Fruit fly (Drosophila melanogaster) whole organism, embryonic: Measurements from ENCODE around the gene Sbds.

Experiments used
- BEAF-32 ChIP-seq: fragments of 200-800 bp; sonication (Bioruptor generic); optimal IDR thresholded peaks from 3 replicates; lab custom pipeline; 2017; ENCODE audit warnings: missing biosample characterization, missing genetic modification characterization, mild to moderate bottlenecking, moderate library complexity, missing genetic modification reagents
- Bteb2 ChIP-seq: fragments of 200-800 bp; sonication (Bioruptor generic); optimal IDR thresholded peaks from 2 replicates; lab custom pipeline; 2016; ENCODE audit warnings: missing biosample characterization, missing genetic modification characterization
- CG1024 ChIP-seq: fragments of 200-800 bp; sonication (Bioruptor generic); IDR thresholded peaks from 2 replicates; pipeline ENCODE4 v1.3.6; 2022; ENCODE audit warnings: missing biosample characterization, missing genetic modification characterization
- CG11085 ChIP-seq: fragments of 200-800 bp; sonication (Bioruptor generic); IDR thresholded peaks from 2 replicates; pipeline ENCODE4 v1.3.6; 2022; ENCODE audit warnings: missing biosample characterization, missing genetic modification characterization
- CG12769 ChIP-seq: fragments of 200-800 bp; sonication (Bioruptor generic); optimal IDR thresholded peaks from 2 replicates; lab custom pipeline; 2019; ENCODE audit warnings: missing biosample characterization, mild to moderate bottlenecking, missing genetic modification characterization, moderate library complexity
- CG15514 ChIP-seq: fragments of 200-800 bp; sonication (Bioruptor generic); optimal IDR thresholded peaks from 3 replicates; lab custom pipeline; 2017; ENCODE audit warnings: missing biosample characterization, missing genetic modification characterization, mild to moderate bottlenecking, moderate library complexity, missing genetic modification reagents
- CG16815 ChIP-seq: fragments of 200-800 bp; sonication (Bioruptor generic); optimal IDR thresholded peaks from 3 replicates; lab custom pipeline; 2017; ENCODE audit warnings: missing biosample characterization, mild to moderate bottlenecking, missing genetic modification characterization
- CG17361 ChIP-seq: fragments of 200-800 bp; sonication (Bioruptor generic); IDR thresholded peaks from 3 replicates; pipeline ENCODE4 v1.3.6; 2022; ENCODE audit warnings: missing biosample characterization, missing genetic modification characterization
- CG17912 ChIP-seq: fragments of 200-800 bp; sonication (Bioruptor generic); optimal IDR thresholded peaks from 2 replicates; lab custom pipeline; 2018; ENCODE audit warnings: missing biosample characterization, mild to moderate bottlenecking, missing genetic modification characterization
- CG31388 ChIP-seq: fragments of 200-800 bp; sonication (Bioruptor generic); optimal IDR thresholded peaks from 2 replicates; lab custom pipeline; 2016; ENCODE audit warnings: missing biosample characterization, missing genetic modification characterization
- CG31441 ChIP-seq: fragments of 200-800 bp; sonication (Bioruptor generic); IDR thresholded peaks from 2 replicates; pipeline ENCODE4 v1.3.6; 2022; ENCODE audit warnings: missing biosample characterization, missing genetic modification characterization
- CG32532 ChIP-seq: fragments of 200-800 bp; sonication (Bioruptor generic); IDR thresholded peaks from 2 replicates; pipeline ENCODE4 v1.3.6; 2022; ENCODE audit warnings: missing biosample characterization, missing genetic modification characterization
- CG34376 ChIP-seq: fragments of 200-800 bp; sonication (Bioruptor generic); optimal IDR thresholded peaks from 2 replicates; lab custom pipeline; 2018; ENCODE audit warnings: missing biosample characterization, mild to moderate bottlenecking, missing genetic modification characterization
- CG3995 ChIP-seq: fragments of 200-800 bp; sonication (Bioruptor generic); optimal IDR thresholded peaks from 3 replicates; lab custom pipeline; 2016; ENCODE audit warnings: missing biosample characterization, missing genetic modification characterization
- CG42726 ChIP-seq: fragments of 200-800 bp; sonication (Bioruptor generic); IDR thresholded peaks from 2 replicates; pipeline ENCODE4 v1.3.6; 2022; ENCODE audit warnings: missing biosample characterization, missing genetic modification characterization; ENCODE audit not compliant: partially characterized antibody
- CG4328 ChIP-seq: fragments of 200-800 bp; sonication (Bioruptor generic); optimal IDR thresholded peaks from 3 replicates; lab custom pipeline; 2017; ENCODE audit warnings: missing biosample characterization, missing genetic modification reagents, missing genetic modification characterization
- CG4730 ChIP-seq: fragments of 200-800 bp; sonication (Bioruptor generic); IDR thresholded peaks from 2 replicates; pipeline ENCODE4 v1.3.6; 2022; ENCODE audit warnings: missing biosample characterization, missing genetic modification characterization
- CG6689 ChIP-seq: fragments of 200-800 bp; sonication (Bioruptor generic); IDR thresholded peaks from 2 replicates; pipeline ENCODE4 v1.3.6; 2022; ENCODE audit warnings: missing biosample characterization, missing genetic modification characterization
- CG8765 ChIP-seq: fragments of 200-800 bp; sonication (Bioruptor generic); IDR thresholded peaks from 2 replicates; pipeline ENCODE4 v1.3.6; 2022; ENCODE audit warnings: missing biosample characterization, missing genetic modification characterization
- Deaf1 ChIP-seq: fragments of 200-800 bp; optimal IDR thresholded peaks from 3 replicates; lab custom pipeline; 2019; ENCODE audit warnings: missing biosample characterization, mild to moderate bottlenecking, missing genetic modification characterization, moderate library complexity
- Dip3 ChIP-seq: fragments of 200-800 bp; sonication (Bioruptor generic); optimal IDR thresholded peaks from 3 replicates; lab custom pipeline; 2016; ENCODE audit warnings: missing biosample characterization, missing genetic modification characterization
- Dref ChIP-seq: fragments of 200-800 bp; sonication (Bioruptor generic); IDR thresholded peaks from 2 replicates; pipeline ENCODE4 v1.3.6; 2022; ENCODE audit warnings: missing biosample characterization, missing genetic modification characterization
- E2f2 ChIP-seq: fragments of 200-800 bp; sonication (Bioruptor generic); IDR thresholded peaks from 2 replicates; pipeline ENCODE4 v1.3.6; 2022; ENCODE audit warnings: missing biosample characterization, missing genetic modification characterization
- Eip74EF ChIP-seq, 2 experiments: fragments of 200-800 bp in 1 of 2; fragments of >200 bp in 1 of 2; sonication (Bioruptor generic) in 1 of 2; optimal IDR thresholded peaks; 2 replicates each; lab custom pipeline; 2017 to 2019; ENCODE audit warnings: missing biosample characterization in 2 of 2, missing genetic modification characterization in 2 of 2, mild to moderate bottlenecking in 1 of 2, moderate library complexity in 1 of 2
- Ets97D ChIP-seq: fragments of 200-800 bp; sonication (Bioruptor generic); optimal IDR thresholded peaks from 3 replicates; lab custom pipeline; 2016; ENCODE audit warnings: missing biosample characterization, missing genetic modification characterization
- Fer3 ChIP-seq: fragments of 200-800 bp; sonication (Bioruptor generic); optimal IDR thresholded peaks from 2 replicates; lab custom pipeline; 2018; ENCODE audit warnings: missing biosample characterization, mild to moderate bottlenecking, missing genetic modification characterization, moderate library complexity
- HLHmδ ChIP-seq: fragments of 200-800 bp; sonication (Bioruptor generic); optimal IDR thresholded peaks from 2 replicates; lab custom pipeline; 2018; ENCODE audit warnings: missing biosample characterization, mild to moderate bottlenecking, missing genetic modification characterization, moderate library complexity
- Jarid2 ChIP-seq: fragments of 200-800 bp; sonication (Bioruptor generic); optimal IDR thresholded peaks from 3 replicates; lab custom pipeline; 2017; ENCODE audit warnings: mild to moderate bottlenecking, missing biosample characterization, missing genetic modification reagents, missing genetic modification characterization
- Max ChIP-seq: fragments of 200-800 bp; sonication (Bioruptor generic); optimal IDR thresholded peaks from 2 replicates; lab custom pipeline; 2016; ENCODE audit warnings: missing biosample characterization, mild to moderate bottlenecking, missing genetic modification characterization
- NC2α ChIP-seq: fragments of 200-800 bp; sonication (Bioruptor generic); optimal IDR thresholded peaks from 2 replicates; lab custom pipeline; 2016; ENCODE audit warnings: missing biosample characterization, missing genetic modification characterization
- PHDP ChIP-seq: fragments of 200-800 bp; sonication (Bioruptor generic); optimal IDR thresholded peaks from 3 replicates; lab custom pipeline; 2018; ENCODE audit warnings: missing biosample characterization, mild to moderate bottlenecking, missing genetic modification characterization, moderate library complexity
- Ravus ChIP-seq: fragments of 200-800 bp; sonication (Bioruptor generic); IDR thresholded peaks from 2 replicates; pipeline ENCODE4 v1.3.6; 2022; ENCODE audit warnings: missing biosample characterization, missing genetic modification characterization
- Rfx ChIP-seq: fragments of 200-800 bp; sonication (Bioruptor generic); IDR thresholded peaks from 2 replicates; pipeline ENCODE4 v1.3.6; 2022; ENCODE audit warnings: missing biosample characterization, missing genetic modification characterization
- bigmax ChIP-seq: fragments of 200-800 bp; sonication (Bioruptor generic); optimal IDR thresholded peaks from 2 replicates; lab custom pipeline; 2018; ENCODE audit warnings: missing biosample characterization, mild to moderate bottlenecking, missing genetic modification characterization
- bowl ChIP-seq: fragments of 200-800 bp; sonication (Bioruptor generic); IDR thresholded peaks from 2 replicates; pipeline ENCODE4 v1.3.6; 2022; ENCODE audit warnings: missing biosample characterization, missing genetic modification characterization
- caup ChIP-seq: fragments of 200-800 bp; sonication (Bioruptor generic); optimal IDR thresholded peaks from 3 replicates; lab custom pipeline; 2017; ENCODE audit warnings: missing biosample characterization, mild to moderate bottlenecking, missing genetic modification characterization, moderate library complexity; ENCODE audit not compliant: severe bottlenecking
- crc ChIP-seq: fragments of 200-800 bp; sonication (Bioruptor generic); optimal IDR thresholded peaks from 2 replicates; lab custom pipeline; 2016; ENCODE audit warnings: missing biosample characterization, missing genetic modification characterization
- crol ChIP-seq: fragments of 200-800 bp; sonication (Bioruptor generic); IDR thresholded peaks from 2 replicates; pipeline ENCODE4 v1.3.6; 2022; ENCODE audit warnings: missing biosample characterization, missing genetic modification characterization
- ham ChIP-seq: fragments of 200-800 bp; sonication (Bioruptor generic); IDR thresholded peaks from 2 replicates; pipeline ENCODE4 v1.3.6; 2022; ENCODE audit warnings: missing biosample characterization, missing genetic modification characterization
- hb ChIP-seq: fragments of 200-800 bp; sonication (Bioruptor generic); IDR thresholded peaks from 3 replicates; pipeline ENCODE4 v1.3.6; 2022; ENCODE audit warnings: missing biosample characterization, missing genetic modification characterization; ENCODE audit not compliant: partially characterized antibody
- insv ChIP-seq, 2 experiments: fragments of 200-800 bp; sonication (Bioruptor generic); optimal IDR thresholded peaks; 3 replicates each; lab custom pipeline; 2016 to 2018; ENCODE audit warnings: missing biosample characterization in 2 of 2, missing genetic modification characterization in 2 of 2
- mirr ChIP-seq: fragments of 200-800 bp; sonication (Bioruptor generic); optimal IDR thresholded peaks from 3 replicates; lab custom pipeline; 2018; ENCODE audit warnings: missing biosample characterization, mild to moderate bottlenecking, missing genetic modification characterization
- nmo ChIP-seq: fragments of 200-800 bp; sonication (Bioruptor generic); optimal IDR thresholded peaks from 2 replicates; lab custom pipeline; 2018; ENCODE audit warnings: missing biosample characterization, mild to moderate bottlenecking, missing genetic modification characterization, moderate library complexity
- odd ChIP-seq: fragments of 200-800 bp; sonication (Bioruptor generic); optimal IDR thresholded peaks from 2 replicates; lab custom pipeline; 2017; ENCODE audit warnings: missing biosample characterization, mild to moderate bottlenecking, missing genetic modification characterization
- ro ChIP-seq: fragments of 200-800 bp; sonication (Bioruptor generic); IDR thresholded peaks from 2 replicates; pipeline ENCODE4 v1.3.6; 2022; ENCODE audit warnings: missing biosample characterization, missing genetic modification characterization
- slp2 ChIP-seq: fragments of 200-800 bp; sonication (Bioruptor generic); optimal IDR thresholded peaks from 2 replicates; lab custom pipeline; 2016; ENCODE audit warnings: missing biosample characterization, missing genetic modification characterization
- sna ChIP-seq: fragments of 200-800 bp; sonication (Bioruptor generic); IDR thresholded peaks from 2 replicates; pipeline ENCODE4 v1.3.6; 2022; ENCODE audit warnings: missing biosample characterization, missing genetic modification characterization; ENCODE audit not compliant: partially characterized antibody
- sr ChIP-seq: fragments of 200-800 bp; sonication (Bioruptor generic); IDR thresholded peaks from 3 replicates; pipeline ENCODE4 v1.3.6; 2022; ENCODE audit warnings: missing biosample characterization, missing genetic modification characterization
- zfh2 ChIP-seq: fragments of 200-800 bp; sonication (Bioruptor generic); optimal IDR thresholded peaks from 2 replicates; lab custom pipeline; 2016; ENCODE audit warnings: missing biosample characterization, missing genetic modification characterization

Gene Sbds

dm6 chr3L:6743346-6744165 lies 9.2 kb upstream of the Sbds start (continued):
- no peak for TF ChIP-seq Ravus
- peak; percentile 73; the same call in 2 of the 3 replicates for TF ChIP-seq CG17361 (GFP tag; lab: Robert Waterston, UW)
- peak; percentile 25 for TF ChIP-seq nmo (GFP tag; lab: Kevin White, UChicago)
- TF ChIP-seq E2f2 (GFP tag; lab: Robert Waterston, UW) = no peak
- TF ChIP-seq CG34376 (GFP tag; lab: Kevin White, UChicago) = peak; percentile 23
- TF ChIP-seq CG4328 (GFP tag; lab: Kevin White, UChicago) = peak; percentile 47
- no peak for TF ChIP-seq PHDP (tag; lab: Kevin White, UChicago)
- TF ChIP-seq NC2α (GFP tag; lab: Kevin White, UChicago) = no peak
- no peak for TF ChIP-seq ham (GFP tag; lab: Robert Waterston, UW)
- peak; percentile 58 for TF ChIP-seq caup (GFP tag; lab: Kevin White, UChicago)
- no peak for TF ChIP-seq Jarid2
- TF ChIP-seq sna (GFP tag; lab: Robert Waterston, UW) = no peak
- peak; percentile 13 for TF ChIP-seq CG3995 (GFP tag; lab: Kevin White, UChicago)
- TF ChIP-seq Dref (GFP tag; lab: Robert Waterston, UW) = peak; percentile 77
- no peak for TF ChIP-seq Max
- TF ChIP-seq CG11085 (GFP tag; lab: Robert Waterston, UW) = no peak
- TF ChIP-seq ro (GFP tag; lab: Robert Waterston, UW) = no peak
- no peak for TF ChIP-seq Eip74EF (GFP tag; optimal IDR thresholded peaks at IDR 0.05; lab: Kevin White, UChicago)
- TF ChIP-seq Rfx (GFP tag; lab: Robert Waterston, UW) = peak; percentile 67
- no peak for TF ChIP-seq Bteb2 (GFP tag; lab: Kevin White, UChicago)
- TF ChIP-seq Dip3 (GFP tag; lab: Kevin White, UChicago) = no peak
- TF ChIP-seq CG31441 = peak; percentile 54; the same call in 1 of the 2 replicates
- peak; percentile 100 for TF ChIP-seq crol
- TF ChIP-seq Fer3 (tag; lab: Kevin White, UChicago) = peak; percentile 2
- peak; percentile 87 for TF ChIP-seq Ets97D
- TF ChIP-seq insv (GFP tag; optimal IDR thresholded peaks at IDR 0.05; lab: Kevin White, UChicago) = peak in 1 of 2 experiments; percentile 18
- TF ChIP-seq CG42726 (GFP tag; lab: Robert Waterston, UW) = peak; percentile 63; the same call in 1 of the 2 replicates
- no peak for TF ChIP-seq sr (GFP tag; lab: Robert Waterston, UW)
- TF ChIP-seq CG12769 (tag; lab: Kevin White, UChicago) = peak; percentile 81
- TF ChIP-seq CG17912 (GFP tag; lab: Kevin White, UChicago) = peak; percentile 52
- TF ChIP-seq BEAF-32 (GFP tag; lab: Kevin White, UChicago) = peak; percentile 66
- TF ChIP-seq slp2 (GFP tag; lab: Kevin White, UChicago) = no peak
- no peak for TF ChIP-seq CG6689 (GFP tag; lab: Robert Waterston, UW)
- peak; percentile 46 for TF ChIP-seq CG32532 (GFP tag; lab: Robert Waterston, UW)
- peak; percentile 100 for TF ChIP-seq bigmax (GFP tag; lab: Kevin White, UChicago)
- TF ChIP-seq HLHmδ (GFP tag; lab: Kevin White, UChicago) = peak; percentile 4
- TF ChIP-seq zfh2 (GFP tag; lab: Kevin White, UChicago) = peak; percentile 20
- no peak for TF ChIP-seq CG31388
- TF ChIP-seq bowl (GFP tag; lab: Robert Waterston, UW) = no peak
- TF ChIP-seq crc (GFP tag; lab: Kevin White, UChicago) = no peak
- no peak for TF ChIP-seq CG4730 (GFP tag; lab: Robert Waterston, UW)
- no peak for TF ChIP-seq CG8765 (GFP tag; lab: Robert Waterston, UW)
- no peak for TF ChIP-seq Deaf1 (tag; lab: Kevin White, UChicago)
- peak; percentile 41 for TF ChIP-seq CG15514
- TF ChIP-seq mirr = peak; percentile 72
- peak; percentile 11 for TF ChIP-seq odd (GFP tag; lab: Kevin White, UChicago)
- no peak for TF ChIP-seq hb (GFP tag; lab: Robert Waterston, UW)
- no peak for TF ChIP-seq CG1024 (GFP tag; lab: Robert Waterston, UW)
- no peak for TF ChIP-seq CG16815 (GFP tag; lab: Kevin White, UChicago)
